Fruit fly (Drosophila melanogaster) whole organism, wandering third instar larva: Measurements from ENCODE around the gene CG32091.

Source experiments
- Abd-B ChIP-seq: fragments of >200 bp; optimal IDR thresholded peaks from 2 replicates; lab custom pipeline; 2017; ENCODE audit warnings: missing biosample characterization, missing genetic modification characterization
- CG32264 ChIP-seq: fragments of 200-800 bp; sonication (Bioruptor generic); optimal IDR thresholded peaks from 2 replicates; lab custom pipeline; 2016; ENCODE audit warnings: missing biosample characterization, missing genetic modification characterization
- CG9705 ChIP-seq: fragments of 200-800 bp; sonication (Bioruptor generic); optimal IDR thresholded peaks from 2 replicates; lab custom pipeline; 2018; ENCODE audit warnings: missing biosample characterization, mild to moderate bottlenecking, missing genetic modification characterization
- CrebA ChIP-seq: fragments of 200-800 bp; sonication (Bioruptor generic); optimal IDR thresholded peaks from 2 replicates; lab custom pipeline; 2016; ENCODE audit warnings: missing biosample characterization, mild to moderate bottlenecking, missing genetic modification characterization, borderline replicate concordance
- Dfd ChIP-seq: fragments of >200 bp; optimal IDR thresholded peaks from 2 replicates; lab custom pipeline; 2017; ENCODE audit warnings: missing biosample characterization, missing genetic modification characterization
- Dif ChIP-seq: fragments of 200-275, 200-300 bp; sonication (Bioruptor generic); optimal IDR thresholded peaks from 2 replicates; lab custom pipeline; 2018; ENCODE audit warnings: missing biosample characterization, missing genetic modification characterization; ENCODE audit not compliant: partially characterized antibody
- GATAd ChIP-seq: sonication (Bioruptor generic); optimal IDR thresholded peaks from 2 replicates; lab custom pipeline; 2016; ENCODE audit warnings: missing biosample characterization, missing genetic modification characterization
- HLH106 ChIP-seq: fragments of 200-800 bp; optimal IDR thresholded peaks from 3 replicates; lab custom pipeline; 2019; ENCODE audit warnings: missing biosample characterization, mild to moderate bottlenecking, missing genetic modification characterization, moderate library complexity
- Hnf4 ChIP-seq: fragments of 200-800 bp; sonication (Bioruptor generic); optimal IDR thresholded peaks from 2 replicates; lab custom pipeline; 2016; ENCODE audit warnings: missing biosample characterization, mild to moderate bottlenecking, missing genetic modification characterization
- Hr78 ChIP-seq: fragments of >200 bp; optimal IDR thresholded peaks from 2 replicates; lab custom pipeline; 2017; ENCODE audit warnings: missing biosample characterization, missing genetic modification characterization
- Hr83 ChIP-seq: fragments of 200-300 bp; sonication (Bioruptor generic); optimal IDR thresholded peaks from 2 replicates; lab custom pipeline; 2016; ENCODE audit warnings: missing biosample characterization, mild to moderate bottlenecking, missing genetic modification characterization, moderate library complexity; ENCODE audit not compliant: poor library complexity, severe bottlenecking
- Jra ChIP-seq: sonication (Bioruptor generic); optimal IDR thresholded peaks from 2 replicates; lab custom pipeline; 2016; ENCODE audit warnings: missing biosample characterization, missing genetic modification characterization
- Mio ChIP-seq: sonication (Bioruptor generic); optimal IDR thresholded peaks from 2 replicates; lab custom pipeline; 2016; ENCODE audit warnings: missing biosample characterization, missing genetic modification characterization
- Myc ChIP-seq: fragments of >200 bp; optimal IDR thresholded peaks from 2 replicates; lab custom pipeline; 2017
- OdsH ChIP-seq: fragments of 200-800 bp; sonication (Bioruptor generic); optimal IDR thresholded peaks from 2 replicates; lab custom pipeline; 2016; ENCODE audit warnings: missing biosample characterization, mild to moderate bottlenecking, missing genetic modification characterization
- Rel ChIP-seq, 2 experiments: fragments of 200-800 bp; sonication (Bioruptor generic) in 1 of 2; optimal IDR thresholded peaks; 2 replicates in 1 of 2; 3 replicates in 1 of 2; lab custom pipeline; 2016 to 2019; ENCODE audit warnings: mild to moderate bottlenecking in 2 of 2, missing biosample characterization in 2 of 2, missing genetic modification characterization in 2 of 2, moderate library complexity in 1 of 2
- Sp1 ChIP-seq: fragments of 200-800 bp; sonication (Bioruptor generic); optimal IDR thresholded peaks from 3 replicates; lab custom pipeline; 2019; ENCODE audit warnings: missing biosample characterization, mild to moderate bottlenecking, missing genetic modification characterization, moderate library complexity
- Vsx2 ChIP-seq: fragments of 200-300, 225-300 bp; sonication (Bioruptor generic); optimal IDR thresholded peaks from 2 replicates; lab custom pipeline; 2018; ENCODE audit warnings: missing biosample characterization, missing genetic modification characterization; ENCODE audit not compliant: partially characterized antibody
- br ChIP-seq: fragments of 200-800 bp; sonication (Bioruptor generic); optimal IDR thresholded peaks from 2 replicates; lab custom pipeline; 2016; ENCODE audit warnings: missing biosample characterization, missing genetic modification characterization
- brk ChIP-seq: fragments of 200-800 bp; sonication (Bioruptor generic); optimal IDR thresholded peaks from 2 replicates; lab custom pipeline; 2016; ENCODE audit warnings: missing biosample characterization, mild to moderate bottlenecking, missing genetic modification characterization
- dl ChIP-seq, 2 experiments: fragments of 175-275, 200-275 bp in 1 of 2; fragments of 200-275 bp in 1 of 2; sonication (Bioruptor generic); optimal IDR thresholded peaks; lab custom pipeline; 2018; ENCODE audit warnings: mild to moderate bottlenecking in 2 of 2, missing biosample characterization in 2 of 2, missing genetic modification characterization in 2 of 2, moderate library complexity in 2 of 2; ENCODE audit not compliant: partially characterized antibody in 2 of 2, insufficient read depth in 1 of 2
- dsf ChIP-seq: sonication (Bioruptor generic); optimal IDR thresholded peaks from 2 replicates; lab custom pipeline; 2016; ENCODE audit warnings: missing biosample characterization, missing genetic modification characterization, borderline replicate concordance
- ey ChIP-seq: fragments of 200-800 bp; sonication (Bioruptor generic); optimal IDR thresholded peaks from 2 replicates; lab custom pipeline; 2016; ENCODE audit warnings: missing biosample characterization, missing genetic modification characterization
- foxo ChIP-seq, 2 experiments: fragments of 200-800 bp; sonication (Bioruptor generic); optimal IDR thresholded peaks; 2 replicates in 1 of 2; 3 replicates in 1 of 2; lab custom pipeline; 2016 to 2017; ENCODE audit warnings: missing biosample characterization in 2 of 2, missing genetic modification characterization in 2 of 2
- fru ChIP-seq: fragments of 200-800 bp; sonication (Bioruptor generic); optimal IDR thresholded peaks from 3 replicates; lab custom pipeline; 2016; ENCODE audit warnings: missing biosample characterization, mild to moderate bottlenecking, missing genetic modification characterization
- h ChIP-seq: fragments of 200-800 bp; sonication (Bioruptor generic); optimal IDR thresholded peaks from 3 replicates; lab custom pipeline; 2016; ENCODE audit warnings: missing biosample characterization, mild to moderate bottlenecking, missing genetic modification characterization
- jim ChIP-seq: fragments of 175-275, 200-325 bp; sonication (Bioruptor generic); optimal IDR thresholded peaks from 2 replicates; lab custom pipeline; 2016; ENCODE audit warnings: missing biosample characterization, mild to moderate bottlenecking, missing genetic modification characterization
- lola ChIP-seq: fragments of >200 bp; optimal IDR thresholded peaks from 2 replicates; lab custom pipeline; 2017; ENCODE audit warnings: missing biosample characterization, missing genetic modification characterization
- pan ChIP-seq: fragments of >200 bp; optimal IDR thresholded peaks from 2 replicates; lab custom pipeline; 2017
- psq ChIP-seq: fragments of 200-800 bp; sonication (Bioruptor generic); optimal IDR thresholded peaks from 3 replicates; lab custom pipeline; 2017; ENCODE audit warnings: missing biosample characterization, mild to moderate bottlenecking, missing genetic modification characterization, moderate library complexity
- rgr ChIP-seq: fragments of 200-800 bp; sonication (Bioruptor generic); optimal IDR thresholded peaks from 3 replicates; lab custom pipeline; 2016; ENCODE audit warnings: missing biosample characterization, mild to moderate bottlenecking, missing genetic modification characterization
- sage ChIP-seq: fragments of 200-800 bp; sonication (Bioruptor generic); optimal IDR thresholded peaks from 2 replicates; lab custom pipeline; 2016; ENCODE audit warnings: missing biosample characterization, mild to moderate bottlenecking, missing genetic modification characterization
- sv ChIP-seq: fragments of 200-800 bp; sonication (Bioruptor generic); optimal IDR thresholded peaks from 3 replicates; lab custom pipeline; 2016; ENCODE audit warnings: missing biosample characterization, missing genetic modification characterization
- tai ChIP-seq: sonication (Bioruptor generic); optimal IDR thresholded peaks from 2 replicates; lab custom pipeline; 2016; ENCODE audit warnings: missing biosample characterization, missing genetic modification characterization
- usp ChIP-seq: fragments of >200 bp; optimal IDR thresholded peaks from 2 replicates; lab custom pipeline; 2017; ENCODE audit warnings: missing biosample characterization, missing genetic modification characterization
- woc ChIP-seq: sonication (Bioruptor generic); optimal IDR thresholded peaks from 2 replicates; lab custom pipeline; 2016; ENCODE audit warnings: missing biosample characterization, mild to moderate bottlenecking, missing genetic modification characterization

Gene CG32091

dm6 chr3L:11656189-11656588 lies 25.0 kb downstream of the CG32091 start:
- TF ChIP-seq foxo (GFP tag; optimal IDR thresholded peaks at IDR 0.05; lab: Kevin White, UChicago) (peak in 1 of 2 experiments; percentile 28), Jra (GFP tag; lab: Kevin White, UChicago) (no peak)

- TF ChIP-seq OdsH (GFP tag; lab: Kevin White, UChicago) (no peak), dl (GFP tag; optimal IDR thresholded peaks at IDR 0.05; lab: Kevin White, UChicago; ENCODE audit: insufficient read depth in 1 of 2, partially characterized antibody in 2 of 2) (no peak), Hr78 (GFP tag; lab: Kevin White, UChicago) (no peak), br (GFP tag; lab: Kevin White, UChicago) (no peak), dsf (GFP tag; lab: Kevin White, UChicago) (no peak), tai (GFP tag; lab: Kevin White, UChicago) (no peak), sv (GFP tag; lab: Kevin White, UChicago) (no peak), CrebA (GFP tag; lab: Kevin White, UChicago) (no peak), Mio (no peak), Myc (lab: Kevin White, UChicago) (no peak)
Observed at dm6 chr3L:11678313-11678817, 47.2 kb downstream of the CG32091 start.

dm6 chr3L:11680298-11680697 lies 49.1 kb downstream of the CG32091 start, which contains the start of gene CG32085:
Gene CG32085, minus strand, starts transcription at chr3L:11680344.
- TF ChIP-seq woc, result no peak
- peak; percentile 33 for TF ChIP-seq Vsx2
- TF ChIP-seq GATAd (GFP tag; lab: Kevin White, UChicago), result no peak
- TF ChIP-seq sv (GFP tag; lab: Kevin White, UChicago), result peak; percentile 52
- TF ChIP-seq tai (GFP tag; lab: Kevin White, UChicago), result no peak
- TF ChIP-seq foxo (GFP tag; optimal IDR thresholded peaks at IDR 0.05; lab: Kevin White, UChicago), result peak in 1 of 2 experiments; percentile 38
- TF ChIP-seq lola, result no peak
- TF ChIP-seq psq (GFP tag; lab: Kevin White, UChicago), result no peak
- TF ChIP-seq Abd-B (GFP tag; lab: Kevin White, UChicago), result no peak
- no peak for TF ChIP-seq br (GFP tag; lab: Kevin White, UChicago)
- TF ChIP-seq jim, result no peak
- TF ChIP-seq fru (GFP tag; lab: Kevin White, UChicago), result peak; percentile 11

dm6 chr3L:11681794-11682193 lies 50.6 kb downstream of the CG32091 start, which contains the start of gene TfIIEalpha:
Gene TfIIEalpha, plus strand, starts transcription at chr3L:11682038.
- TF ChIP-seq Vsx2 (peak; percentile 56), rgr (GFP tag; lab: Kevin White, UChicago) (peak; percentile 7), Myc (lab: Kevin White, UChicago) (peak; percentile 4), jim (no peak), fru (GFP tag; lab: Kevin White, UChicago) (no peak), brk (GFP tag; lab: Kevin White, UChicago) (no peak), Rel (GFP tag; optimal IDR thresholded peaks at IDR 0.05; lab: Kevin White, UChicago) (no peak), Rel (tag; optimal IDR thresholded peaks at IDR 0.05; lab: Kevin White, UChicago) (peak; percentile 45)

- TF ChIP-seq HLH106 (tag; lab: Kevin White, UChicago), result peak; percentile 56
- peak; percentile 32 for TF ChIP-seq GATAd (GFP tag; lab: Kevin White, UChicago)
- no peak for TF ChIP-seq lola
- peak; percentile 69 for TF ChIP-seq CG32264
- peak; percentile 40 for TF ChIP-seq dsf (GFP tag; lab: Kevin White, UChicago)
- TF ChIP-seq rgr (GFP tag; lab: Kevin White, UChicago), result peak; percentile 76
- TF ChIP-seq brk (GFP tag; lab: Kevin White, UChicago), result peak; percentile 70
- TF ChIP-seq CrebA (GFP tag; lab: Kevin White, UChicago), result no peak
- TF ChIP-seq sage (GFP tag; lab: Kevin White, UChicago), result peak; percentile 76
- no peak for TF ChIP-seq Hr78 (GFP tag; lab: Kevin White, UChicago)
- TF ChIP-seq Dif (GFP tag; lab: Kevin White, UChicago), result no peak
- TF ChIP-seq Hr83, result peak; percentile 19
- TF ChIP-seq Hnf4 (GFP tag; lab: Kevin White, UChicago), result no peak
- no peak for TF ChIP-seq pan (lab: Kevin White, UChicago)
- peak; percentile 67 for TF ChIP-seq woc
- peak; percentile 75 for TF ChIP-seq br (GFP tag; lab: Kevin White, UChicago)
- no peak for TF ChIP-seq Vsx2
- TF ChIP-seq Rel (GFP tag; optimal IDR thresholded peaks at IDR 0.05; lab: Kevin White, UChicago), result no peak
- TF ChIP-seq Rel (tag; optimal IDR thresholded peaks at IDR 0.05; lab: Kevin White, UChicago), result peak; percentile 62
- no peak for TF ChIP-seq usp (GFP tag; lab: Kevin White, UChicago)
- TF ChIP-seq CG9705, result peak; percentile 3
- peak; percentile 71 for TF ChIP-seq fru (GFP tag; lab: Kevin White, UChicago)
- peak; percentile 77 for TF ChIP-seq Sp1 (GFP tag; lab: Kevin White, UChicago)
- peak; percentile 79 for TF ChIP-seq h (GFP tag; lab: Kevin White, UChicago)
- peak; percentile 74 for TF ChIP-seq sv (GFP tag; lab: Kevin White, UChicago)
- TF ChIP-seq Dfd (GFP tag; lab: Kevin White, UChicago), result no peak
- TF ChIP-seq ey (GFP tag; lab: Kevin White, UChicago), result peak; percentile 64
- TF ChIP-seq Myc (lab: Kevin White, UChicago), result no peak
- TF ChIP-seq psq (GFP tag; lab: Kevin White, UChicago), result peak; percentile 45
- no peak for TF ChIP-seq jim
- TF ChIP-seq Jra (GFP tag; lab: Kevin White, UChicago), result peak; percentile 62
Observed at dm6 chr3L:11683819-11684521, 52.8 kb downstream of the CG32091 start, which contains the start of gene Sugb. Gene Sugb, plus strand, starts transcription at chr3L:11683980.
